Worm (Caenorhabditis elegans) whole organism, L4 larva: ENCODE data around the gene K11G12.6.

Source experiments
- attf-4 ChIP-seq: sonication (generic microtip); optimal IDR thresholded peaks from 3 replicates; lab custom pipeline; 2017; ENCODE audit warnings: missing biosample characterization, missing genetic modification characterization
- ces-1 ChIP-seq: fragments of 150-350 bp; sonication (generic microtip); optimal IDR thresholded peaks from 4 replicates; lab custom pipeline; 2014; ENCODE audit warnings: missing biosample characterization, missing genetic modification reagents, missing genetic modification characterization
- ctbp-1 ChIP-seq: fragments of 200-800 bp; sonication (Bioruptor generic); IDR thresholded peaks from 2 replicates; pipeline ENCODE4 v1.3.6; 2022; ENCODE audit warnings: missing genetic modification reagents, missing genetic modification characterization, missing compliant biosample characterization
- dve-1 ChIP-seq: sonication (generic microtip); optimal IDR thresholded peaks from 2 replicates; lab custom pipeline; 2017; ENCODE audit warnings: antibody characterized with exemption, mild to moderate bottlenecking, missing genetic modification characterization, missing compliant biosample characterization; ENCODE audit not compliant: insufficient read depth
- lin-15B ChIP-seq: fragments of 150-350 bp; sonication (generic microtip); optimal IDR thresholded peaks from 3 replicates; lab custom pipeline; 2014; ENCODE audit warnings: missing biosample characterization, missing genetic modification characterization

DNA sequence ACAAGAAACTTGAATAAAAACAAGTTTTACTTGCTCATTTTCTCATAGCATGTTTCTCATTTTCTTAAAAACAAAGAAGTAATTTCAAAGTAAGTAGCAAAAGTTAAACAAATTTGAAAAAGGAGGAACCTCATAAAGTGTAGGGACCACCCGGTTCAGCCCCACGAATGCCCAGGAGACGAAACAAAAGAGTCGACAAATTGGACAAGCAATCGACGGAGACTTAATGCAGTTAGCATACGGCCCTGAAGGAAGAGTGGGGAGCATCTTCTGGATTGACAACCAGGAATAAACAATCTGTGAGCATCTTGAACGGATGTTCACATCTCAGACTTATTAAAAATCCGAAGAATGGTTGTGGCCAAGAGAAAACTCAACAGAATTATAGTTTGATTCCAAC lies 37.8 kb downstream of the K11G12.6 start:
- TF ChIP-seq lin-15B (tag; lab: Kevin White, UChicago) (no peak), ctbp-1 (GFP tag; lab: Robert Waterston, UW) (no peak), dve-1 (tag; lab: Kevin White, UChicago) (no peak), attf-4 (no peak), ces-1 (GFP tag; lab: Kevin White, UChicago) (no peak)
